Worm (Caenorhabditis elegans) whole organism, L4/young adult: ENCODE results near the gene nfu-1.

Experiments
- dao-5 ChIP-seq: sonication (generic microtip); optimal IDR thresholded peaks from 2 replicates; lab custom pipeline; 2016; ENCODE audit warnings: missing genotype, missing genetic modification characterization, moderate library complexity, missing compliant biosample characterization
- him-1 ChIP-seq: sonication (generic microtip); optimal IDR thresholded peaks from 2 replicates; lab custom pipeline; 2016; ENCODE audit warnings: missing genotype, missing genetic modification reagents, missing genetic modification characterization, missing compliant biosample characterization

DNA sequence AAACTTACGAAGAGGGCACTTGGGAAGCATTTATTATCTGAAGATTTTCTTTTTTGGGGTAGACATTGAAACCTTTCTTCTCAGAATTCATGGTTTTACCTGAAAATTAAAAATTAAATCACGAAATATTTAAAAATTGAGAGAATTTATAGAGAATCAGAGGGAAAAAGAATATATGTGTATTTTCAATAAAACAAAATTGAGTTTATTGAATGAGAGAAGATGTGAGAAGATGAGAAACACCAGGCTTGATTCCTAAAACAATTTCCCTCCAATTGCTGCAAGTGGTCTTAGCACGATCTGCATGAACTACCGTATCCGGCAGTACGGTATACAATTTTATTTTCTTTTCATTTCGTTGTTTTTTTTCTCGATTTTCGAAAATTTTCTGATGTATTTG lies 30.1 kb upstream of the nfu-1 start, which contains the start of gene R11A8.1:
- no peak for TF ChIP-seq him-1 (tag; lab: Kevin White, UChicago)
- no peak for TF ChIP-seq dao-5
